Worm (Caenorhabditis elegans) whole organism, L3 larva: Measurements from ENCODE around the gene ZK688.1.

Source experiments
- R02D3.7 ChIP-seq: fragments of 150-350 bp; optimal IDR thresholded peaks from 2 replicates; lab custom pipeline; 2014; ENCODE audit warnings: missing biosample characterization, missing genetic modification characterization
- ZK546.5 ChIP-seq: sonication (generic microtip); optimal IDR thresholded peaks from 2 replicates; lab custom pipeline; 2017; ENCODE audit warnings: missing biosample characterization, missing genetic modification characterization
- aly-2 ChIP-seq: fragments of 150-350 bp; optimal IDR thresholded peaks from 2 replicates; lab custom pipeline; 2014; ENCODE audit warnings: missing biosample characterization, missing genetic modification characterization
- ama-1 ChIP-seq: fragments of 150-350 bp; optimal IDR thresholded peaks from 2 replicates; lab custom pipeline; 2018
- ceh-16 ChIP-seq: sonication (generic microtip); optimal IDR thresholded peaks from 2 replicates; lab custom pipeline; 2017; ENCODE audit warnings: missing biosample characterization, missing genetic modification characterization
- ceh-28 ChIP-seq: fragments of 150-350 bp; optimal IDR thresholded peaks from 2 replicates; lab custom pipeline; 2014; ENCODE audit warnings: missing biosample characterization, missing genetic modification reagents, missing genetic modification characterization
- ceh-82 ChIP-seq: fragments of 150-350 bp; optimal IDR thresholded peaks from 2 replicates; lab custom pipeline; 2014; ENCODE audit warnings: missing biosample characterization, missing genetic modification characterization
- egl-27 ChIP-seq: sonication (generic microtip); optimal IDR thresholded peaks from 4 replicates; lab custom pipeline; 2017; ENCODE audit warnings: missing biosample characterization, missing genetic modification reagents, missing genetic modification characterization
- elt-1 ChIP-seq: fragments of 150-350 bp; optimal IDR thresholded peaks from 2 replicates; lab custom pipeline; 2014; ENCODE audit warnings: missing biosample characterization, missing genetic modification characterization
- elt-2 ChIP-seq: sonication (generic microtip); optimal IDR thresholded peaks from 2 replicates; lab custom pipeline; 2016; ENCODE audit warnings: missing genetic modification reagents, mild to moderate bottlenecking, missing genetic modification characterization, missing compliant biosample characterization
- elt-3 ChIP-seq, 3 experiments: fragments of 150-350 bp in 1 of 3; sonication (generic microtip) in 2 of 3; optimal IDR thresholded peaks; 2 replicates in 2 of 3; 4 replicates in 1 of 3; lab custom pipeline; 2014 to 2017; ENCODE audit warnings: missing biosample characterization in 3 of 3, missing genetic modification characterization in 3 of 3
- eor-1 ChIP-seq, 2 experiments: fragments of 150-350 bp; optimal IDR thresholded peaks; 2 replicates each; lab custom pipeline; 2014 to 2018; ENCODE audit warnings: missing biosample characterization in 2 of 2, missing genetic modification characterization in 2 of 2
- fkh-10 ChIP-seq: sonication (generic microtip); optimal IDR thresholded peaks from 2 replicates; lab custom pipeline; 2017; ENCODE audit warnings: missing biosample characterization, missing genetic modification reagents, missing genetic modification characterization
- fkh-2 ChIP-seq: fragments of 150-350 bp; optimal IDR thresholded peaks from 2 replicates; lab custom pipeline; 2014; ENCODE audit warnings: missing biosample characterization, missing genetic modification reagents, missing genetic modification characterization
- hmg-11 ChIP-seq: sonication (generic microtip); optimal IDR thresholded peaks from 2 replicates; lab custom pipeline; 2016; ENCODE audit warnings: missing genetic modification characterization, missing compliant biosample characterization
- lin-15B ChIP-seq: fragments of 150-350 bp; optimal IDR thresholded peaks from 2 replicates; lab custom pipeline; 2014; ENCODE audit warnings: missing biosample characterization, missing genetic modification characterization
- mdl-1 ChIP-seq: fragments of 150-350 bp; optimal IDR thresholded peaks from 2 replicates; lab custom pipeline; 2014; ENCODE audit warnings: missing biosample characterization, missing genetic modification characterization
- mml-1 ChIP-seq: fragments of 150-350 bp; sonication (generic microtip); optimal IDR thresholded peaks from 3 replicates; lab custom pipeline; 2014; ENCODE audit warnings: missing biosample characterization, missing genetic modification characterization
- nfya-1 ChIP-seq: sonication (generic microtip); optimal IDR thresholded peaks from 2 replicates; lab custom pipeline; 2017; ENCODE audit warnings: missing genetic modification characterization, mild to moderate bottlenecking, missing compliant biosample characterization, antibody characterized with exemption, moderate library complexity; ENCODE audit not compliant: insufficient read depth
- nhr-12 ChIP-seq: fragments of 150-350 bp; optimal IDR thresholded peaks from 2 replicates; lab custom pipeline; 2014; ENCODE audit warnings: missing biosample characterization, missing genetic modification characterization
- nhr-23 ChIP-seq: fragments of 150-350 bp; optimal IDR thresholded peaks from 2 replicates; lab custom pipeline; 2014; ENCODE audit warnings: missing biosample characterization, missing genetic modification reagents, missing genetic modification characterization
- nhr-237 ChIP-seq: fragments of 150-350 bp; optimal IDR thresholded peaks from 2 replicates; lab custom pipeline; 2014; ENCODE audit warnings: missing biosample characterization, missing genetic modification characterization
- nhr-25 ChIP-seq: sonication (generic microtip); optimal IDR thresholded peaks from 2 replicates; lab custom pipeline; 2017; ENCODE audit warnings: missing biosample characterization, missing genetic modification characterization
- nhr-28 ChIP-seq: fragments of 150-350 bp; optimal IDR thresholded peaks from 2 replicates; lab custom pipeline; 2014; ENCODE audit warnings: missing biosample characterization, missing genetic modification characterization
- nhr-43 ChIP-seq: sonication (generic microtip); optimal IDR thresholded peaks from 2 replicates; lab custom pipeline; 2016; ENCODE audit warnings: mild to moderate bottlenecking, missing genetic modification characterization, missing compliant biosample characterization; ENCODE audit not compliant: poor library complexity, severe bottlenecking
- nhr-67 ChIP-seq: fragments of 150-350 bp; optimal IDR thresholded peaks from 2 replicates; lab custom pipeline; 2014; ENCODE audit warnings: missing biosample characterization, missing genetic modification characterization
- nhr-76 ChIP-seq: fragments of 150-350 bp; sonication (generic microtip); optimal IDR thresholded peaks from 5 replicates; lab custom pipeline; 2014; ENCODE audit warnings: missing biosample characterization, missing genetic modification characterization
- nhr-77 ChIP-seq: fragments of 150-350 bp; optimal IDR thresholded peaks from 2 replicates; lab custom pipeline; 2014; ENCODE audit warnings: missing biosample characterization, missing genetic modification characterization
- pha-4 ChIP-seq: fragments of 150-350 bp; optimal IDR thresholded peaks from 2 replicates; lab custom pipeline; 2014; ENCODE audit warnings: missing biosample characterization, missing genetic modification reagents, missing genetic modification characterization
- pqm-1 ChIP-seq: fragments of 150-350 bp; optimal IDR thresholded peaks from 2 replicates; lab custom pipeline; 2017; ENCODE audit warnings: missing biosample characterization, missing genetic modification characterization, inconsistent platforms
- sea-2 ChIP-seq: fragments of 150-350 bp; sonication (generic microtip); optimal IDR thresholded peaks from 4 replicates; lab custom pipeline; 2014; ENCODE audit warnings: missing biosample characterization, missing genetic modification reagents, missing genetic modification characterization
- skn-1 ChIP-seq: fragments of 150-350 bp; optimal IDR thresholded peaks from 2 replicates; lab custom pipeline; 2014; ENCODE audit warnings: missing biosample characterization, missing genetic modification characterization
- snpc-4 ChIP-seq: fragments of 150-350 bp; optimal IDR thresholded peaks from 2 replicates; lab custom pipeline; 2014; ENCODE audit warnings: missing biosample characterization, missing genetic modification characterization
- tbx-2 ChIP-seq: sonication (generic microtip); optimal IDR thresholded peaks from 2 replicates; lab custom pipeline; 2016; ENCODE audit warnings: mild to moderate bottlenecking, missing genetic modification characterization, missing compliant biosample characterization
- unc-39 ChIP-seq: sonication (generic microtip); optimal IDR thresholded peaks from 4 replicates; lab custom pipeline; 2017; ENCODE audit warnings: missing biosample characterization, missing genetic modification characterization
- unc-62 ChIP-seq: fragments of 150-350 bp; sonication (generic microtip); optimal IDR thresholded peaks from 4 replicates; lab custom pipeline; 2014; ENCODE audit warnings: missing biosample characterization, missing genetic modification reagents, missing genetic modification characterization
- zag-1 ChIP-seq: fragments of 150-350 bp; optimal IDR thresholded peaks from 2 replicates; lab custom pipeline; 2014; ENCODE audit warnings: missing biosample characterization, missing genetic modification characterization
- ztf-11 ChIP-seq: fragments of 150-350 bp; optimal IDR thresholded peaks from 2 replicates; lab custom pipeline; 2014; ENCODE audit warnings: missing biosample characterization, missing genetic modification characterization
- ztf-4 ChIP-seq: fragments of 150-350 bp; optimal IDR thresholded peaks from 2 replicates; lab custom pipeline; 2014; ENCODE audit warnings: missing biosample characterization, missing genetic modification characterization

The ZK688.1 gene

DNA sequence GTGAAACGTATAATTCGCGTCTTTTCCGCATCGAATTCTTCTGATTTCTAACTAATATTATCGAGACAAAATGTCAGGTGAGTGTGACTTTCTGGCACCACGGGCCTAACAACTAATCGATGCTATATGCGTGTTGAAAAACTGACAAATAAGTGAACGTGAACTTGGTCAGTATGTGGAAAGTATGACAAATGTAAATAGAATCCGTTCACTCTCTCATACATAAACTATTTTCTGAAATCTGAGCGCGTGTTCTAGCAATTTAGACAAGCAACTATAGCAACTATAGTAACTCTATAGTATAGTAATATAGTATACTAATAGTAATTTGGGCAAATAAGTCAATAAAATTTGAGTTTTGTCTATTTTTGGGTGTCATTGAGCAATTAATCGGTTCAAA, 17.0 kb upstream of the ZK688.1 start:
- TF ChIP-seq ztf-11 (tag; lab: Kevin White, UChicago) (no peak), eor-1 (tag; optimal IDR thresholded peaks at IDR 0.05; lab: Kevin White, UChicago) (no peak), pha-4 (tag; lab: Kevin White, UChicago) (peak; percentile 68), tbx-2 (tag; lab: Kevin White, UChicago) (no peak), egl-27 (tag; lab: Kevin White, UChicago) (no peak), R02D3.7 (tag; lab: Kevin White, UChicago) (no peak)

DNA sequence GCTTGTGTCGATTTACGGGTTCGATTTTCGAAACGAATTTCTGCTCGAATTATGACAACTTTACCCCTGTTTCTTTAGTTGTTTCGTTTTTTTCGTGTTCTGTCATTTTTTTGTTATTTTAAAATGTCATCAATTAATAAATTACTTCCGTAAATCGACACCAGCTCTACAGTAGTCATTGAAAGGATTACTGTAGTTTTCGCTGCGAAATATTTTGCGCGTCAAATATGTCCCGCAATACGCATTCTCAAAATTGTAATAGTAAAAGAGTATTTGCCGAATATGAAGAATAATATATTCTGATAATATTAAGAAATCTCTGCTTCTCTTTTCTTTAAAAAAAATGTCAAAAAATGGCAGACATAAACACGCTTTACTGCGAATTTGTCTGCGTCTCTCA, 16.1 kb upstream of the ZK688.1 start:
- TF ChIP-seq nfya-1 (tag; lab: Kevin White, UChicago) (peak; percentile 7), zag-1 (tag; lab: Kevin White, UChicago) (no peak), nhr-28 (tag; lab: Kevin White, UChicago) (no peak)
- TF ChIP-seq, all 47 proteins: peak for 1

DNA sequence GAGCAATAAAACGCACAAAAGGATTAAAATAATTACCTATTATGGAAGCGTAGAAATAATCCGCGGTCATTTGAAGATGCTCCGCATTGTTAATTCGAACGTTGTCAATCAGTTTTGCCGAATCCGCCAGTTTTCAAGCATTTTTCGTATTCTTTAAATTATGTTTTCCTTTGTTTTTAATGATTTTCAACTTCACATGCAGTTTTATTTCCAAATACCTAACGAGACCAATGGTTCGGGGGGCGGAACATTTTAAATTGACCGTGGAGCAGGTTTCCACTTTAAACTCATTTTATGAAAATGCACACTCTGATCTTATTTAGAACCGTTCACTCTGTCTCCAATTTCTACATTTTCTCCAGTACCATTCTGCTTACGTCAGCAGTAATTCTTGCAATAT, 14.6 kb upstream of the ZK688.1 start, which contains the start of gene ZK688.4:
Gene ZK688.4, plus strand, starts transcription at position 301 of the 400 bp plus-strand sequence.
- no peak for TF ChIP-seq mdl-1 (tag; lab: Kevin White, UChicago)
- TF ChIP-seq R02D3.7 (tag; lab: Kevin White, UChicago): no peak
- no peak for TF ChIP-seq nhr-237 (tag; lab: Kevin White, UChicago)
- TF ChIP-seq nhr-76 (tag; lab: Kevin White, UChicago): no peak
- TF ChIP-seq egl-27 (tag; lab: Kevin White, UChicago): no peak
- no peak for TF ChIP-seq unc-39 (tag; lab: Kevin White, UChicago)
- no peak for TF ChIP-seq nhr-25 (tag; lab: Kevin White, UChicago)
- TF ChIP-seq nhr-67 (tag; lab: Kevin White, UChicago): no peak
- TF ChIP-seq ztf-4: no peak
- no peak for TF ChIP-seq zag-1 (tag; lab: Kevin White, UChicago)
- no peak for TF ChIP-seq nfya-1 (tag; lab: Kevin White, UChicago)
- no peak for TF ChIP-seq hmg-11 (tag; lab: Kevin White, UChicago)
- TF ChIP-seq lin-15B (tag; lab: Kevin White, UChicago): no peak
- TF ChIP-seq elt-3 (tag; optimal IDR thresholded peaks at IDR 0.05; lab: Kevin White, UChicago): no peak

DNA sequence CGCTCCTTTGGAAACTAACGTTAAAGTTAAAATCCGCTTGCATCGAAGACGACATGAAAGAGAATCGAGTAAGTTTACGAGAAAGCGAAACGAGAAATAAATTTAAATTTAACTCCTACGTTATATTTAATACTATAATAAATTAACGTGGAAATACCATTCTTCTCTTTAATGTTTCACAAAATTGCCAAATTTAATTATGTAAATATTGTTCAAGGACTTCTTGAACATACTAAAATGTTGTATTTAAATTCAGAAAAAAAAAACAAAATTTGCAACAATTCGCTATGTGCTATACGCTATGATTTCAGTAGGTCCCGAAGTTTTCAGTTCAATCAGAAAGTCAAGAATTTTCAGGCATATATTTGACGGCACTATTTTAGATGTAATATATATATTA, 12.4 kb upstream of the ZK688.1 start, which contains the start of gene ZK688.10:
Gene ZK688.10, minus strand, starts transcription at position 101 of the 400 bp plus-strand sequence.
- TF ChIP-seq skn-1 (tag; lab: Kevin White, UChicago) (no peak), unc-62 (GFP tag; lab: Kevin White, UChicago) (no peak), R02D3.7 (tag; lab: Kevin White, UChicago) (no peak), sea-2 (GFP tag; lab: Kevin White, UChicago) (no peak), elt-1 (tag; lab: Kevin White, UChicago) (no peak), pqm-1 (tag; lab: Kevin White, UChicago) (no peak), ZK546.5 (tag; lab: Kevin White, UChicago) (no peak), mml-1 (tag; lab: Kevin White, UChicago) (no peak), nhr-77 (no peak), ceh-82 (tag; lab: Kevin White, UChicago) (no peak)

DNA sequence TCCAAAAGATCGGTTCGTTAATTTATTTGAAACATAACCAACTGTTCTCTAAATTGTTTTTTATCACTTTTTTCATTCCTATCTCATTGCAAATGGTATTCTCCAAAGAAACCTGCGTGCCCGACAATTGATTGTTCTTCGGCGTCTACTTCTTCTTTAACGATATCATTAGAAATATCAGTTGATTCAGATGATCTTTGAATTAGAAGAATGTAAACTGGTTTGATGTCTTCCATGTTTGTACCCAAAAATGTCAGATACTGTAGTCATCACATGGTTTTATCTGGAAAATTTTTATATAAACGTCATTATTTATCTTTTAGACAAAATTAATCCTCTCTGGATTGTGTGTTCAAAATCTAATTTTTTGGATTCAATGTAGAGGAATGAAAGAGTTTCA, 11.6 kb upstream of the ZK688.1 start:
- TF ChIP-seq nhr-76 (tag; lab: Kevin White, UChicago): peak; percentile 22
- TF ChIP-seq sea-2 (GFP tag; lab: Kevin White, UChicago): no peak
- no peak for TF ChIP-seq nhr-28 (tag; lab: Kevin White, UChicago)
- TF ChIP-seq tbx-2 (tag; lab: Kevin White, UChicago): no peak
- no peak for TF ChIP-seq elt-3 (tag; optimal IDR thresholded peaks at IDR 0.05; lab: Kevin White, UChicago)
- TF ChIP-seq nhr-77: no peak
- no peak for TF ChIP-seq unc-62 (GFP tag; lab: Kevin White, UChicago)
- TF ChIP-seq fkh-10: no peak
- TF ChIP-seq R02D3.7 (tag; lab: Kevin White, UChicago): no peak
- no peak for TF ChIP-seq fkh-2
- TF ChIP-seq ceh-16 (tag; lab: Kevin White, UChicago): no peak
- TF ChIP-seq nhr-25 (tag; lab: Kevin White, UChicago): peak; percentile 12
- TF ChIP-seq elt-2 (tag; lab: Kevin White, UChicago): no peak
- TF ChIP-seq mml-1 (tag; lab: Kevin White, UChicago): no peak
- TF ChIP-seq aly-2 (tag; lab: Kevin White, UChicago): no peak
- TF ChIP-seq nhr-23: peak; percentile 71
- TF ChIP-seq lin-15B (tag; lab: Kevin White, UChicago): no peak
- peak; percentile 57 for TF ChIP-seq nhr-43
- no peak for TF ChIP-seq nhr-12
- TF ChIP-seq mdl-1 (tag; lab: Kevin White, UChicago): no peak
- TF ChIP-seq unc-39 (tag; lab: Kevin White, UChicago): no peak
- TF ChIP-seq ama-1 (lab: Kevin White, UChicago): no peak
- no peak for TF ChIP-seq snpc-4 (tag; lab: Kevin White, UChicago)
- peak; percentile 2 for TF ChIP-seq ceh-28 (tag; lab: Kevin White, UChicago)
- no peak for TF ChIP-seq ztf-11 (tag; lab: Kevin White, UChicago)
